Worm (Caenorhabditis elegans): ENCODE measurements around the gene iff-2.

DNA sequence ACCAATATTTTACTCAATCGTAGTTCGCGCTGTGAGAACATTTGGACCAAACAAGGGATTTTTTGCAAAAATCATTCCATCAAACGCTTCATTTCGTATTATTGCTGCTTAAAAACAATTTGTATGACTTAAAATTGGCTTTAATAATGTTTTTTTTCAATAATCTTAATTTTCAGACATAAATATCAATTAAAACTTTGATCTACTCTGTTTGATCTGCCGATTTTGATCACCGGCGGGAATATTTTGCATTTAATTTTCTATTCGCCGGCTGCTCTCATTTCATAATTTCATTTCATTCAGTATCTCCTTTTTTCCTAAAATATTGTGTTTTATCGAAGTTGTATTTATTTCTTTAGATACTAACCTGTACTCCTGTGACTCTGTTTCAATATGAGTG is 14.0 kb upstream of the iff-2 start, which contains the start of gene puf-5:
- TF ChIP-seq ztf-11 (tag; optimal IDR thresholded peaks at IDR 0.05) (no peak), fos-1 (tag; optimal IDR thresholded peaks at IDR 0.05) (no peak), tag-97 (GFP tag; IDR thresholded peaks at IDR 0.05) (no peak)
